ENCODE assay signal across 5 worm cellular contexts in the genomic region with DNA sequence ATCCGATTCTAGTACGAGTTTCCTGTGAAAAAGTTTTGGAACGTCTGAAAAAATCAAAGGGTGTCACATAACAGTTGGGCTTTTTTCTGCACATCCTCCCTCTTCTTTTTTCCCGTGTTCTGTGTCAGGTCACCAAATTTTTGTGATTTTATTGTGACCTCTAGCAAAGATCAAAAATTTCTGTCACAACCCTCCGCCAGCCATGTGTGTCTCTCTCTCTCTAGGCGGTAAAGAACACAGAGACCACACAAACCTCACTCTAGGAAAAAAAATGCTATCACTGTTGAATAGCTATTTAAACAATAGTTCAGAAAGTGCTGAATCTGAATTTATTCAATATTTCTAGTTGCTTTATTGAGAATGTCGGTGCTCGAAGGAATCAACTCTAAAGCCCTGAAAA.
TF ChIP-seq lines count a peak whose summit lies in the region.

A gene (plus strand): TSS at position 237 of the 400 bp plus-strand sequence.

TF ChIP-seq in whole organism, L1 larva, 84 proteins besides CTCF, POLR2A, EP300 and RAD21:
- TF ChIP-seq lin-35 (GFP tag; optimal IDR thresholded peaks at IDR 0.05; lab: Kevin White, UChicago) (peak in 1 of 2 experiments; percentile 28), nhr-20 (tag; optimal IDR thresholded peaks at IDR 0.05; lab: Kevin White, UChicago) (peak; percentile 75), ztf-4 (tag; optimal IDR thresholded peaks at IDR 0.05; lab: Kevin White, UChicago) (no peak), elt-2 (tag; optimal IDR thresholded peaks at IDR 0.05; lab: Kevin White, UChicago) (peak; percentile 4)

TF ChIP-seq in whole organism, L2 larva, 48 proteins besides CTCF, POLR2A, EP300 and RAD21:
- TF ChIP-seq blmp-1 (tag; optimal IDR thresholded peaks at IDR 0.05; lab: Kevin White, UChicago; ENCODE audit: insufficient read depth) (no peak), nhr-237 (tag; optimal IDR thresholded peaks at IDR 0.05; lab: Kevin White, UChicago) (no peak), nhr-21 (tag; optimal IDR thresholded peaks at IDR 0.05; lab: Kevin White, UChicago) (no peak), nhr-10 (tag; optimal IDR thresholded peaks at IDR 0.05; lab: Kevin White, UChicago) (no peak), mbf-1 (tag; optimal IDR thresholded peaks at IDR 0.05; lab: Kevin White, UChicago) (no peak), ztf-4 (tag; optimal IDR thresholded peaks at IDR 0.05; lab: Kevin White, UChicago) (no peak), skn-1 (tag; optimal IDR thresholded peaks at IDR 0.05; lab: Kevin White, UChicago) (no peak), unc-39 (tag; optimal IDR thresholded peaks at IDR 0.05; lab: Kevin White, UChicago) (no peak), fos-1 (tag; optimal IDR thresholded peaks at IDR 0.05; lab: Kevin White, UChicago) (peak; percentile 49), snpc-4 (tag; optimal IDR thresholded peaks at IDR 0.05; lab: Kevin White, UChicago) (no peak), elt-1 (tag; optimal IDR thresholded peaks at IDR 0.05; lab: Kevin White, UChicago) (no peak), nhr-25 (tag; optimal IDR thresholded peaks at IDR 0.05; lab: Kevin White, UChicago) (no peak), nhr-23 (tag; optimal IDR thresholded peaks at IDR 0.05; lab: Kevin White, UChicago) (no peak), alr-1 (tag; optimal IDR thresholded peaks at IDR 0.05; lab: Kevin White, UChicago) (no peak), Y55F3AM.14 (GFP tag; optimal IDR thresholded peaks at IDR 0.05; lab: Kevin White, UChicago) (no peak), aly-2 (tag; optimal IDR thresholded peaks at IDR 0.05; lab: Kevin White, UChicago) (no peak), nhr-6 (tag; optimal IDR thresholded peaks at IDR 0.05; lab: Kevin White, UChicago) (no peak), sma-9 (GFP tag; optimal IDR thresholded peaks at IDR 0.05; lab: Kevin White, UChicago) (peak; percentile 77), sma-9 (tag; optimal IDR thresholded peaks at IDR 0.05; lab: Kevin White, UChicago) (no peak), nhr-129 (tag; optimal IDR thresholded peaks at IDR 0.05; lab: Kevin White, UChicago) (peak; percentile 5), sem-4 (tag; optimal IDR thresholded peaks at IDR 0.05; lab: Kevin White, UChicago) (no peak), lin-13 (GFP tag; optimal IDR thresholded peaks at IDR 0.05; lab: Kevin White, UChicago) (no peak)

TF ChIP-seq in whole organism, L3 larva, 47 proteins besides CTCF, POLR2A, EP300 and RAD21:
- TF ChIP-seq elt-2 (tag; optimal IDR thresholded peaks at IDR 0.05; lab: Kevin White, UChicago) (peak; percentile 39), ztf-4 (tag; optimal IDR thresholded peaks at IDR 0.05; lab: Kevin White, UChicago) (no peak), pqm-1 (tag; optimal IDR thresholded peaks at IDR 0.05; lab: Kevin White, UChicago) (peak; percentile 30), fkh-10 (GFP tag; optimal IDR thresholded peaks at IDR 0.05; lab: Kevin White, UChicago) (no peak)

TF ChIP-seq in whole organism, L4 larva, 104 proteins besides CTCF, POLR2A, EP300 and RAD21:
- TF ChIP-seq F49E8.2 (tag; optimal IDR thresholded peaks at IDR 0.05; lab: Kevin White, UChicago; ENCODE audit: borderline replicate concordance), result no peak
- TF ChIP-seq dmd-6 (GFP tag; IDR thresholded peaks at IDR 0.05; lab: Robert Waterston, UW), result peak; percentile 86
- peak; percentile 95 for TF ChIP-seq nhr-102 (tag; optimal IDR thresholded peaks at IDR 0.05; lab: Kevin White, UChicago)
- no peak for TF ChIP-seq snpc-1.2 (GFP tag; IDR thresholded peaks at IDR 0.05; lab: Robert Waterston, UW)
- peak; percentile 88 for TF ChIP-seq nhr-28 (tag; optimal IDR thresholded peaks at IDR 0.05; lab: Kevin White, UChicago)
- TF ChIP-seq nhr-77 (tag; optimal IDR thresholded peaks at IDR 0.05; lab: Kevin White, UChicago), result peak; percentile 11
- TF ChIP-seq mxl-3 (GFP tag; optimal IDR thresholded peaks at IDR 0.05; lab: Kevin White, UChicago), result peak; percentile 67
- TF ChIP-seq duxl-1 (tag; optimal IDR thresholded peaks at IDR 0.05; lab: Kevin White, UChicago; ENCODE audit: poor library complexity), result no peak
- peak; percentile 45 for TF ChIP-seq hlh-11 (tag; optimal IDR thresholded peaks at IDR 0.05; lab: Kevin White, UChicago)
- TF ChIP-seq pqm-1 (tag; optimal IDR thresholded peaks at IDR 0.05; lab: Kevin White, UChicago), result peak; percentile 31

TF ChIP-seq in whole organism, young adult, 124 proteins besides CTCF, POLR2A, EP300 and RAD21:
- TF ChIP-seq C17E4.6 (GFP tag; IDR thresholded peaks at IDR 0.05; lab: Robert Waterston, UW) (no peak), lsl-1 (GFP tag; optimal IDR thresholded peaks at IDR 0.05; lab: Kevin White, UChicago) (no peak), nhr-80 (tag; optimal IDR thresholded peaks at IDR 0.05; lab: Kevin White, UChicago) (peak; percentile 62), ztf-22 (GFP tag; optimal IDR thresholded peaks at IDR 0.05; lab: Kevin White, UChicago) (no peak), ZK185.1 (tag; optimal IDR thresholded peaks at IDR 0.05; lab: Kevin White, UChicago; ENCODE audit: poor library complexity, severe bottlenecking) (no peak)
